Fruit fly (Drosophila melanogaster): Measurements from ENCODE around the gene CG42512.

dm6 chrX:16674538-16674937 is 23.4 kb downstream of the CG42512 start:
- TF ChIP-seq CG33017 (tag; optimal IDR thresholded peaks at IDR 0.05) (no peak), CG12768 (GFP tag; optimal IDR thresholded peaks at IDR 0.05) (no peak), bab1 (GFP tag; optimal IDR thresholded peaks at IDR 0.05) (no peak), pad (GFP tag; optimal IDR thresholded peaks at IDR 0.05) (no peak)

Measured in whole organism, adult.